Worm (Caenorhabditis elegans) whole organism, late embryonic: Measurements from ENCODE around the gene F56D2.3.

ENCODE experiments used
- C38D4.7 ChIP-seq: fragments of 200-800 bp; sonication (Bioruptor generic); optimal IDR thresholded peaks from 2 replicates; lab custom pipeline; 2018; ENCODE audit warnings: mild to moderate bottlenecking, missing genetic modification characterization, moderate library complexity, missing compliant biosample characterization
- Y22D7AL.16 ChIP-seq: sonication (generic microtip); optimal IDR thresholded peaks from 2 replicates; lab custom pipeline; 2016; ENCODE audit warnings: missing genetic modification characterization, missing compliant biosample characterization
- ama-1 ChIP-seq: fragments of 150-350 bp; optimal IDR thresholded peaks from 2 replicates; lab custom pipeline; 2014
- ceh-31 ChIP-seq: sonication (generic microtip); optimal IDR thresholded peaks from 2 replicates; lab custom pipeline; 2016; ENCODE audit warnings: missing genetic modification characterization, missing compliant biosample characterization
- ceh-45 ChIP-seq: fragments of 200-800 bp; sonication (Bioruptor generic); IDR thresholded peaks from 2 replicates; pipeline ENCODE4 v1.3.6; 2022; ENCODE audit warnings: missing genetic modification reagents, missing genetic modification characterization, missing compliant biosample characterization
- fkh-6 ChIP-seq: sonication (generic microtip); optimal IDR thresholded peaks from 2 replicates; lab custom pipeline; 2016; ENCODE audit warnings: missing genetic modification characterization, missing compliant biosample characterization
- gmeb-2 ChIP-seq: sonication (generic microtip); optimal IDR thresholded peaks from 2 replicates; lab custom pipeline; 2016; ENCODE audit warnings: missing genetic modification characterization, inconsistent platforms, missing compliant biosample characterization
- pax-1 ChIP-seq: fragments of 150-350 bp; optimal IDR thresholded peaks from 2 replicates; lab custom pipeline; 2014; ENCODE audit warnings: missing biosample characterization, missing genetic modification characterization
- rnt-1 ChIP-seq: sonication (generic microtip); optimal IDR thresholded peaks from 2 replicates; lab custom pipeline; 2016; ENCODE audit warnings: missing genetic modification characterization, missing compliant biosample characterization
- tbx-7 ChIP-seq: sonication (generic microtip); optimal IDR thresholded peaks from 2 replicates; lab custom pipeline; 2016; ENCODE audit warnings: missing genotype, missing genetic modification characterization, missing compliant biosample characterization

DNA sequence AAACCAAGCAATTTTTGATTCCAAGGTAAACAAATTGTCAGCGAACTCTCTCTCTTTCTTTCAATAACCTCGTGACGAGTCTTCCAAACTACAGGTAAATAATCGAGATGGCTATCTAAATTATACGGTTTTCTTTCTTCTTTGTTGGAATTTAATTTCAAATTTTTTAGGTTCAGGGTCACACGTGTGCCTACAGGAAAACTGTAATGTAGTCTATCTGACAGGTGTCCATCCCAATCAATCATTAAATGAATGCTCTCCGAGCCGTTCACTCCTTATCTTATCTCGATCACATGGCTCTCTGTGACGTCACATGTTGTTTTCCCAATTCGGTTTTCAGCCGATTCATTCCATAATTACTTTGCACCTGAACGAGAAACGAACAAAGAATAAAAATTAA, 31.6 kb upstream of the F56D2.3 start:
- TF ChIP-seq C38D4.7 (GFP tag; lab: Kevin White, UChicago) (no peak), tbx-7 (tag; lab: Kevin White, UChicago) (no peak), fkh-6 (tag; lab: Kevin White, UChicago) (no peak), pax-1 (tag; lab: Kevin White, UChicago) (no peak), ama-1 (no peak), ceh-31 (tag; lab: Kevin White, UChicago) (no peak), rnt-1 (no peak), gmeb-2 (no peak), Y22D7AL.16 (tag; lab: Kevin White, UChicago) (no peak), ceh-45 (GFP tag; lab: Robert Waterston, UW) (no peak)
